Fruit fly (Drosophila melanogaster) whole organism, embryonic: ENCODE data around the gene Nf-YC.

ENCODE experiments used
- Atf3 ChIP-seq: fragments of 200-800 bp; sonication (Bioruptor generic); optimal IDR thresholded peaks from 3 replicates; lab custom pipeline; 2016; ENCODE audit warnings: missing biosample characterization, missing genetic modification characterization
- BEAF-32 ChIP-seq: fragments of 200-800 bp; sonication (Bioruptor generic); optimal IDR thresholded peaks from 3 replicates; lab custom pipeline; 2017; ENCODE audit warnings: missing biosample characterization, missing genetic modification characterization, mild to moderate bottlenecking, moderate library complexity, missing genetic modification reagents
- CG10654 ChIP-seq: fragments of 200-800 bp; sonication (Bioruptor generic); optimal IDR thresholded peaks from 2 replicates; lab custom pipeline; 2016; ENCODE audit warnings: missing biosample characterization, missing genetic modification characterization
- CG10959 ChIP-seq: fragments of 200-800 bp; sonication (Bioruptor generic); IDR thresholded peaks from 2 replicates; pipeline ENCODE4 v1.3.6; 2022; ENCODE audit warnings: missing biosample characterization, missing genetic modification characterization
- CG11456 ChIP-seq: fragments of 200-800 bp; sonication (Bioruptor generic); IDR thresholded peaks from 3 replicates; pipeline ENCODE4 v1.3.6; 2022; ENCODE audit warnings: missing biosample characterization, missing genetic modification characterization
- CG11723 ChIP-seq: fragments of 200-800 bp; sonication (Bioruptor generic); optimal IDR thresholded peaks from 2 replicates; lab custom pipeline; 2017; ENCODE audit warnings: missing biosample characterization, mild to moderate bottlenecking, missing genetic modification characterization
- CG12769 ChIP-seq: fragments of 200-800 bp; sonication (Bioruptor generic); optimal IDR thresholded peaks from 2 replicates; lab custom pipeline; 2019; ENCODE audit warnings: missing biosample characterization, mild to moderate bottlenecking, missing genetic modification characterization, moderate library complexity
- CG13624 ChIP-seq: fragments of 200-800 bp; sonication (Bioruptor generic); optimal IDR thresholded peaks from 2 replicates; lab custom pipeline; 2016; ENCODE audit warnings: missing biosample characterization, missing genetic modification characterization
- CG14441 ChIP-seq: fragments of 200-800 bp; sonication (Bioruptor generic); IDR thresholded peaks from 2 replicates; pipeline ENCODE4 v1.3.6; 2022; ENCODE audit warnings: missing biosample characterization, missing genetic modification characterization
- CG15011 ChIP-seq: fragments of 200-800 bp; sonication (Bioruptor generic); optimal IDR thresholded peaks from 3 replicates; lab custom pipeline; 2018; ENCODE audit warnings: missing biosample characterization, mild to moderate bottlenecking, missing genetic modification characterization
- CG15073 ChIP-seq: fragments of 200-800 bp; sonication (Bioruptor generic); optimal IDR thresholded peaks from 2 replicates; lab custom pipeline; 2016; ENCODE audit warnings: missing biosample characterization, missing genetic modification characterization
- CG2875 ChIP-seq: fragments of 200-800 bp; sonication (Bioruptor generic); optimal IDR thresholded peaks from 2 replicates; lab custom pipeline; 2017; ENCODE audit warnings: missing biosample characterization, mild to moderate bottlenecking, missing genetic modification characterization, missing genetic modification reagents
- CG30403 ChIP-seq: fragments of 200-800 bp; sonication (Bioruptor generic); optimal IDR thresholded peaks from 3 replicates; lab custom pipeline; 2016; ENCODE audit warnings: missing biosample characterization, missing genetic modification characterization
- CG30431 ChIP-seq: fragments of 200-800 bp; sonication (Bioruptor generic); optimal IDR thresholded peaks from 2 replicates; lab custom pipeline; 2017; ENCODE audit warnings: missing biosample characterization, missing genetic modification characterization
- CG31388 ChIP-seq: fragments of 200-800 bp; sonication (Bioruptor generic); optimal IDR thresholded peaks from 2 replicates; lab custom pipeline; 2016; ENCODE audit warnings: missing biosample characterization, missing genetic modification characterization
- CG32767 ChIP-seq: fragments of 200-800 bp; sonication (Bioruptor generic); IDR thresholded peaks from 2 replicates; pipeline ENCODE4 v1.3.6; 2022; ENCODE audit warnings: missing biosample characterization, missing genetic modification characterization
- CG4707 ChIP-seq: fragments of 200-800 bp; sonication (Bioruptor generic); optimal IDR thresholded peaks from 2 replicates; lab custom pipeline; 2018; ENCODE audit warnings: missing biosample characterization, mild to moderate bottlenecking, missing genetic modification characterization, moderate library complexity
- CG6175 ChIP-seq: fragments of 200-800 bp; sonication (Bioruptor generic); IDR thresholded peaks from 3 replicates; pipeline ENCODE4 v1.3.6; 2022; ENCODE audit warnings: missing biosample characterization, missing genetic modification characterization
- CG6272 ChIP-seq: fragments of 200-800 bp; sonication (Bioruptor generic); IDR thresholded peaks from 2 replicates; pipeline ENCODE4 v1.3.6; 2022; ENCODE audit warnings: missing biosample characterization, missing genetic modification characterization
- CG6689 ChIP-seq: fragments of 200-800 bp; sonication (Bioruptor generic); IDR thresholded peaks from 2 replicates; pipeline ENCODE4 v1.3.6; 2022; ENCODE audit warnings: missing biosample characterization, missing genetic modification characterization
- CG7987 ChIP-seq: fragments of 200-800 bp; sonication (Bioruptor generic); optimal IDR thresholded peaks from 2 replicates; lab custom pipeline; 2018; ENCODE audit warnings: missing biosample characterization, mild to moderate bottlenecking, missing genetic modification characterization, moderate library complexity
- CG8944 ChIP-seq: fragments of 200-800 bp; sonication (Bioruptor generic); optimal IDR thresholded peaks from 3 replicates; lab custom pipeline; 2016; ENCODE audit warnings: missing biosample characterization, missing genetic modification characterization
- CG9932 ChIP-seq: fragments of 200-800 bp; sonication (Bioruptor generic); IDR thresholded peaks from 2 replicates; pipeline ENCODE4 v1.3.6; 2022; ENCODE audit warnings: missing biosample characterization, missing genetic modification characterization
- D19B ChIP-seq: fragments of 200-800 bp; sonication (Bioruptor generic); optimal IDR thresholded peaks from 2 replicates; lab custom pipeline; 2017; ENCODE audit warnings: missing biosample characterization, mild to moderate bottlenecking, missing genetic modification characterization
- Elba2 ChIP-seq: fragments of 200-800 bp; sonication (Bioruptor generic); optimal IDR thresholded peaks from 3 replicates; lab custom pipeline; 2016; ENCODE audit warnings: missing biosample characterization, missing genetic modification characterization
- HHEX ChIP-seq: fragments of 200-800 bp; sonication (Bioruptor generic); optimal IDR thresholded peaks from 3 replicates; lab custom pipeline; 2017; ENCODE audit warnings: missing biosample characterization, mild to moderate bottlenecking, missing genetic modification characterization, missing genetic modification reagents
- Hmr ChIP-seq: fragments of 200-800 bp; sonication (Bioruptor generic); optimal IDR thresholded peaks from 3 replicates; lab custom pipeline; 2017; ENCODE audit warnings: mild to moderate bottlenecking, missing biosample characterization, missing genetic modification reagents, missing genetic modification characterization
- Hr51 ChIP-seq, 2 experiments: fragments of 200-800 bp; sonication (Bioruptor generic); optimal IDR thresholded peaks; 2 replicates in 1 of 2; 3 replicates in 1 of 2; lab custom pipeline; 2016 to 2018; ENCODE audit warnings: missing biosample characterization in 2 of 2, missing genetic modification characterization in 2 of 2, mild to moderate bottlenecking in 1 of 2, moderate library complexity in 1 of 2
- Oaz ChIP-seq: fragments of 200-800 bp; sonication (Bioruptor generic); IDR thresholded peaks from 2 replicates; pipeline ENCODE4 v1.3.6; 2022; ENCODE audit warnings: missing biosample characterization, missing genetic modification characterization
- TFAM ChIP-seq: fragments of 200-800 bp; sonication (Bioruptor generic); optimal IDR thresholded peaks from 2 replicates; lab custom pipeline; 2017; ENCODE audit warnings: missing biosample characterization, missing genetic modification characterization, inconsistent platforms
- Taf1 ChIP-seq: fragments of 200-800 bp; sonication (Bioruptor generic); IDR thresholded peaks from 2 replicates; pipeline ENCODE4 v1.3.6; 2022; ENCODE audit warnings: missing biosample characterization, missing genetic modification characterization
- abd-A ChIP-seq: fragments of 200-800 bp; sonication (Bioruptor generic); optimal IDR thresholded peaks from 3 replicates; lab custom pipeline; 2019; ENCODE audit warnings: missing biosample characterization, mild to moderate bottlenecking, missing genetic modification characterization, moderate library complexity
- cas ChIP-seq: fragments of 200-800 bp; sonication (Bioruptor generic); IDR thresholded peaks from 2 replicates; pipeline ENCODE4 v1.3.6; 2022; ENCODE audit warnings: missing biosample characterization, missing genetic modification characterization
- crc ChIP-seq: fragments of 200-800 bp; sonication (Bioruptor generic); optimal IDR thresholded peaks from 2 replicates; lab custom pipeline; 2016; ENCODE audit warnings: missing biosample characterization, missing genetic modification characterization
- cwo ChIP-seq: fragments of 200-800 bp; sonication (Bioruptor generic); optimal IDR thresholded peaks from 3 replicates; lab custom pipeline; 2017; ENCODE audit warnings: missing biosample characterization, missing genetic modification characterization, mild to moderate bottlenecking, moderate library complexity, missing genetic modification reagents
- dati ChIP-seq: fragments of 200-800 bp; sonication (Bioruptor generic); IDR thresholded peaks from 2 replicates; pipeline ENCODE4 v1.3.6; 2022; ENCODE audit warnings: missing biosample characterization, missing genetic modification characterization
- dpn ChIP-seq, 2 experiments: fragments of 200-800 bp; sonication (Bioruptor generic); optimal IDR thresholded peaks; 3 replicates each; lab custom pipeline; 2016; ENCODE audit warnings: missing biosample characterization in 2 of 2, missing genetic modification characterization in 2 of 2
- gcm2 ChIP-seq: fragments of 200-800 bp; sonication (Bioruptor generic); optimal IDR thresholded peaks from 2 replicates; lab custom pipeline; 2016; ENCODE audit warnings: missing biosample characterization, missing genetic modification characterization
- jumu ChIP-seq: fragments of 200-800 bp; sonication (Bioruptor generic); optimal IDR thresholded peaks from 3 replicates; lab custom pipeline; 2016; ENCODE audit warnings: missing biosample characterization, missing genetic modification characterization
- ken ChIP-seq: fragments of 200-800 bp; sonication (Bioruptor generic); IDR thresholded peaks from 3 replicates; pipeline ENCODE4 v1.3.6; 2022; ENCODE audit warnings: missing biosample characterization, missing genetic modification characterization
- nau ChIP-seq: fragments of 200-800 bp; sonication (Bioruptor generic); optimal IDR thresholded peaks from 3 replicates; lab custom pipeline; 2017; ENCODE audit warnings: missing biosample characterization, mild to moderate bottlenecking, missing genetic modification characterization, missing genetic modification reagents
- nmo ChIP-seq: fragments of 200-800 bp; sonication (Bioruptor generic); optimal IDR thresholded peaks from 2 replicates; lab custom pipeline; 2018; ENCODE audit warnings: missing biosample characterization, mild to moderate bottlenecking, missing genetic modification characterization, moderate library complexity
- nom ChIP-seq: fragments of 200-800 bp; sonication (Bioruptor generic); optimal IDR thresholded peaks from 2 replicates; lab custom pipeline; 2017; ENCODE audit warnings: missing biosample characterization, missing genetic modification characterization, mild to moderate bottlenecking, moderate library complexity, missing genetic modification reagents
- oc ChIP-seq: fragments of 200-800 bp; sonication (Bioruptor generic); optimal IDR thresholded peaks from 2 replicates; lab custom pipeline; 2018; ENCODE audit warnings: missing biosample characterization, mild to moderate bottlenecking, missing genetic modification characterization, moderate library complexity
- pho ChIP-seq: fragments of 200-800 bp; sonication (Bioruptor generic); optimal IDR thresholded peaks from 2 replicates; lab custom pipeline; 2016; ENCODE audit warnings: missing biosample characterization, missing genetic modification characterization
- slp2 ChIP-seq: fragments of 200-800 bp; sonication (Bioruptor generic); optimal IDR thresholded peaks from 2 replicates; lab custom pipeline; 2016; ENCODE audit warnings: missing biosample characterization, missing genetic modification characterization
- tin ChIP-seq: fragments of 200-800 bp; sonication (Bioruptor generic); optimal IDR thresholded peaks from 3 replicates; lab custom pipeline; 2016; ENCODE audit warnings: missing biosample characterization, missing genetic modification characterization
- zen ChIP-seq: fragments of 200-800 bp; sonication (Bioruptor generic); optimal IDR thresholded peaks from 3 replicates; lab custom pipeline; 2018; ENCODE audit warnings: missing biosample characterization, mild to moderate bottlenecking, missing genetic modification characterization, moderate library complexity
- zfh1 ChIP-seq: fragments of 200-800 bp; sonication (Bioruptor generic); IDR thresholded peaks from 3 replicates; pipeline ENCODE4 v1.3.6; 2022; ENCODE audit warnings: missing biosample characterization, missing genetic modification characterization
- zfh2 ChIP-seq: fragments of 200-800 bp; sonication (Bioruptor generic); optimal IDR thresholded peaks from 2 replicates; lab custom pipeline; 2016; ENCODE audit warnings: missing biosample characterization, missing genetic modification characterization

Nf-YC gene

dm6 chrX:6861523-6862077 lies 40.9 kb upstream of the Nf-YC start (continued):
- TF ChIP-seq zfh2 (GFP tag; lab: Kevin White, UChicago) (peak; percentile 66), abd-A (tag; lab: Kevin White, UChicago) (peak; percentile 96), CG2875 (no peak), cas (GFP tag; lab: Robert Waterston, UW) (peak; percentile 68), zfh1 (GFP tag; lab: Robert Waterston, UW) (peak; percentile 69), zen (peak; percentile 77), cwo (peak; percentile 18), jumu (GFP tag; lab: Kevin White, UChicago) (no peak), CG6175 (GFP tag; lab: Robert Waterston, UW) (peak; percentile 48; the same call in 1 of the 3 replicates), ken (GFP tag; lab: Robert Waterston, UW) (0 out of 3 replicates have a peak, but pooled peaks have one; percentile 49), nau (no peak), crc (no peak), Hmr (GFP tag; lab: Kevin White, UChicago) (peak; percentile 66), Atf3 (GFP tag; lab: Kevin White, UChicago) (no peak), CG11723 (GFP tag; lab: Kevin White, UChicago) (peak; percentile 17), CG9932 (GFP tag; lab: Robert Waterston, UW) (peak; percentile 76), TFAM (GFP tag; lab: Kevin White, UChicago) (no peak), CG8944 (no peak), HHEX (peak; percentile 72), tin (GFP tag; lab: Kevin White, UChicago) (peak; percentile 15), CG15011 (GFP tag; lab: Kevin White, UChicago) (no peak), Oaz (GFP tag; lab: Robert Waterston, UW) (peak; percentile 46), CG6272 (GFP tag; lab: Robert Waterston, UW) (peak; percentile 41), CG31388 (GFP tag; lab: Kevin White, UChicago) (no peak), CG30403 (GFP tag; lab: Kevin White, UChicago) (peak; percentile 37), BEAF-32 (GFP tag; lab: Kevin White, UChicago) (no peak), oc (tag; lab: Kevin White, UChicago) (peak; percentile 77), CG7987 (GFP tag; lab: Kevin White, UChicago) (peak; percentile 21), CG10654 (no peak), CG10959 (GFP tag; lab: Robert Waterston, UW) (peak; percentile 50), slp2 (GFP tag; lab: Kevin White, UChicago) (no peak), CG30431 (GFP tag; lab: Kevin White, UChicago) (no peak), dati (GFP tag; lab: Robert Waterston, UW) (no peak), nmo (peak; percentile 52), CG13624 (peak; percentile 23), nom (GFP tag; lab: Kevin White, UChicago) (peak; percentile 75), CG4707 (GFP tag; lab: Kevin White, UChicago) (no peak), Taf1 (peak; percentile 55; the same call in 1 of the 2 replicates), pho (GFP tag; lab: Kevin White, UChicago) (peak; percentile 40), CG12769 (peak; percentile 96), CG11456 (GFP tag; lab: Robert Waterston, UW) (peak; percentile 73), dpn (GFP tag; optimal IDR thresholded peaks at IDR 0.05; lab: Kevin White, UChicago) (peak; percentile 21 to 38), gcm2 (GFP tag; lab: Kevin White, UChicago) (no peak), CG6689 (peak; percentile 63), Hr51 (GFP tag; optimal IDR thresholded peaks at IDR 0.05; lab: Kevin White, UChicago) (peak in 1 of 2 experiments; percentile 42), CG14441 (peak; percentile 80), CG32767 (GFP tag; lab: Robert Waterston, UW) (peak; percentile 62; the same call in 1 of the 2 replicates), Elba2 (no peak), D19B (GFP tag; lab: Kevin White, UChicago) (peak; percentile 59), CG15073 (GFP tag; lab: Kevin White, UChicago) (no peak)
